Worm (Caenorhabditis elegans): Measurements from ENCODE around the gene D1005.2.

ce11 chrX:1491036-1491435 is 32.2 kb downstream of the D1005.2 start:
- TF ChIP-seq bed-3 (GFP tag; optimal IDR thresholded peaks at IDR 0.05) (no peak), ztf-11 (tag; optimal IDR thresholded peaks at IDR 0.05) (no peak)
